Fruit fly (Drosophila melanogaster) whole organism, embryonic: ENCODE results near the gene CG8034.

Experiments
- Ada2b ChIP-seq: fragments of 200-800 bp; sonication (Bioruptor generic); IDR thresholded peaks from 2 replicates; pipeline ENCODE4 v1.3.6; 2022; ENCODE audit warnings: missing biosample characterization, missing genetic modification characterization
- Adf1 ChIP-seq: fragments of 200-800 bp; sonication (Bioruptor generic); IDR thresholded peaks from 2 replicates; pipeline ENCODE4 v1.3.6; 2022; ENCODE audit warnings: missing biosample characterization, missing genetic modification characterization
- Asciz ChIP-seq: fragments of 200-800 bp; sonication (Bioruptor generic); optimal IDR thresholded peaks from 2 replicates; lab custom pipeline; 2017; ENCODE audit warnings: missing biosample characterization, mild to moderate bottlenecking, missing genetic modification characterization, missing genetic modification reagents
- Atf-2 ChIP-seq: fragments of 200-800 bp; sonication (Bioruptor generic); optimal IDR thresholded peaks from 2 replicates; lab custom pipeline; 2016; ENCODE audit warnings: missing biosample characterization, missing genetic modification characterization
- B-H1 ChIP-seq: fragments of 200-800 bp; sonication (Bioruptor generic); IDR thresholded peaks from 3 replicates; pipeline ENCODE4 v1.3.6; 2022; ENCODE audit warnings: missing biosample characterization, missing genetic modification characterization
- CG10267 ChIP-seq: fragments of 200-800 bp; sonication (Bioruptor generic); optimal IDR thresholded peaks from 2 replicates; lab custom pipeline; 2018; ENCODE audit warnings: missing biosample characterization, mild to moderate bottlenecking, missing genetic modification characterization, moderate library complexity
- CG11085 ChIP-seq: fragments of 200-800 bp; sonication (Bioruptor generic); IDR thresholded peaks from 2 replicates; pipeline ENCODE4 v1.3.6; 2022; ENCODE audit warnings: missing biosample characterization, missing genetic modification characterization
- CG11456 ChIP-seq: fragments of 200-800 bp; sonication (Bioruptor generic); IDR thresholded peaks from 3 replicates; pipeline ENCODE4 v1.3.6; 2022; ENCODE audit warnings: missing biosample characterization, missing genetic modification characterization
- CG11723 ChIP-seq: fragments of 200-800 bp; sonication (Bioruptor generic); optimal IDR thresholded peaks from 2 replicates; lab custom pipeline; 2017; ENCODE audit warnings: missing biosample characterization, mild to moderate bottlenecking, missing genetic modification characterization
- CG12071 ChIP-seq: fragments of 200-800 bp; sonication (Bioruptor generic); optimal IDR thresholded peaks from 3 replicates; lab custom pipeline; 2018; ENCODE audit warnings: missing biosample characterization, mild to moderate bottlenecking, missing genetic modification characterization
- CG1792 ChIP-seq: fragments of 200-800 bp; sonication (Bioruptor generic); optimal IDR thresholded peaks from 2 replicates; lab custom pipeline; 2016; ENCODE audit warnings: missing biosample characterization, missing genetic modification characterization
- CG2712 ChIP-seq: fragments of 200-800 bp; optimal IDR thresholded peaks from 3 replicates; lab custom pipeline; 2019; ENCODE audit warnings: missing biosample characterization, mild to moderate bottlenecking, missing genetic modification characterization, moderate library complexity
- CG30403 ChIP-seq: fragments of 200-800 bp; sonication (Bioruptor generic); optimal IDR thresholded peaks from 3 replicates; lab custom pipeline; 2016; ENCODE audit warnings: missing biosample characterization, missing genetic modification characterization
- CG31388 ChIP-seq: fragments of 200-800 bp; sonication (Bioruptor generic); optimal IDR thresholded peaks from 2 replicates; lab custom pipeline; 2016; ENCODE audit warnings: missing biosample characterization, missing genetic modification characterization
- CG4707 ChIP-seq: fragments of 200-800 bp; sonication (Bioruptor generic); optimal IDR thresholded peaks from 2 replicates; lab custom pipeline; 2018; ENCODE audit warnings: missing biosample characterization, mild to moderate bottlenecking, missing genetic modification characterization, moderate library complexity
- CG6654 ChIP-seq: fragments of 200-800 bp; sonication (Bioruptor generic); optimal IDR thresholded peaks from 2 replicates; lab custom pipeline; 2017; ENCODE audit warnings: missing biosample characterization, mild to moderate bottlenecking, missing genetic modification characterization
- CG7839 ChIP-seq: fragments of 200-800 bp; sonication (Bioruptor generic); optimal IDR thresholded peaks from 3 replicates; lab custom pipeline; 2018; ENCODE audit warnings: missing biosample characterization, mild to moderate bottlenecking, missing genetic modification characterization, moderate library complexity
- CG8944 ChIP-seq: fragments of 200-800 bp; sonication (Bioruptor generic); optimal IDR thresholded peaks from 3 replicates; lab custom pipeline; 2016; ENCODE audit warnings: missing biosample characterization, missing genetic modification characterization
- CG9609 ChIP-seq: fragments of 200-800 bp; sonication (Bioruptor generic); optimal IDR thresholded peaks from 3 replicates; lab custom pipeline; 2016; ENCODE audit warnings: missing biosample characterization, missing genetic modification characterization
- CrebB ChIP-seq: fragments of 200-800 bp; sonication (Bioruptor generic); optimal IDR thresholded peaks from 3 replicates; lab custom pipeline; 2018; ENCODE audit warnings: missing biosample characterization, mild to moderate bottlenecking, missing genetic modification characterization
- Dad ChIP-seq: fragments of 200-800 bp; sonication (Bioruptor generic); optimal IDR thresholded peaks from 3 replicates; lab custom pipeline; 2016; ENCODE audit warnings: missing biosample characterization, missing genetic modification characterization
- ERR ChIP-seq: fragments of 200-800 bp; sonication (Bioruptor generic); optimal IDR thresholded peaks from 2 replicates; lab custom pipeline; 2016; ENCODE audit warnings: missing biosample characterization, missing genetic modification characterization
- Hr51 ChIP-seq, 2 experiments: fragments of 200-800 bp; sonication (Bioruptor generic); optimal IDR thresholded peaks; 2 replicates in 1 of 2; 3 replicates in 1 of 2; lab custom pipeline; 2016 to 2018; ENCODE audit warnings: missing biosample characterization in 2 of 2, missing genetic modification characterization in 2 of 2, mild to moderate bottlenecking in 1 of 2, moderate library complexity in 1 of 2
- MESR4 ChIP-seq: fragments of 200-800 bp; sonication (Bioruptor generic); optimal IDR thresholded peaks from 2 replicates; lab custom pipeline; 2018; ENCODE audit warnings: missing biosample characterization, mild to moderate bottlenecking, missing genetic modification characterization, moderate library complexity
- Meics ChIP-seq: fragments of 200-800 bp; sonication (Bioruptor generic); optimal IDR thresholded peaks from 2 replicates; lab custom pipeline; 2017; ENCODE audit warnings: missing biosample characterization, mild to moderate bottlenecking, missing genetic modification characterization
- Mrtf ChIP-seq: fragments of 200-800 bp; sonication (Bioruptor generic); IDR thresholded peaks from 3 replicates; pipeline ENCODE4 v1.3.6; 2022; ENCODE audit warnings: missing biosample characterization, missing genetic modification characterization
- NC2α ChIP-seq: fragments of 200-800 bp; sonication (Bioruptor generic); optimal IDR thresholded peaks from 2 replicates; lab custom pipeline; 2016; ENCODE audit warnings: missing biosample characterization, missing genetic modification characterization
- Six4 ChIP-seq: fragments of 200-800 bp; sonication (Bioruptor generic); optimal IDR thresholded peaks from 2 replicates; lab custom pipeline; 2016; ENCODE audit warnings: missing biosample characterization, missing genetic modification characterization
- abd-A ChIP-seq: fragments of 200-800 bp; sonication (Bioruptor generic); optimal IDR thresholded peaks from 3 replicates; lab custom pipeline; 2019; ENCODE audit warnings: missing biosample characterization, mild to moderate bottlenecking, missing genetic modification characterization, moderate library complexity
- bowl ChIP-seq: fragments of 200-800 bp; sonication (Bioruptor generic); IDR thresholded peaks from 2 replicates; pipeline ENCODE4 v1.3.6; 2022; ENCODE audit warnings: missing biosample characterization, missing genetic modification characterization
- cad ChIP-seq: fragments of >200 bp; optimal IDR thresholded peaks from 2 replicates; lab custom pipeline; 2017; ENCODE audit warnings: missing biosample characterization, missing genetic modification characterization
- cwo ChIP-seq: fragments of 200-800 bp; sonication (Bioruptor generic); optimal IDR thresholded peaks from 3 replicates; lab custom pipeline; 2017; ENCODE audit warnings: missing biosample characterization, missing genetic modification characterization, mild to moderate bottlenecking, moderate library complexity, missing genetic modification reagents
- danr ChIP-seq: fragments of 200-800 bp; sonication (Bioruptor generic); IDR thresholded peaks from 2 replicates; pipeline ENCODE4 v1.3.6; 2022; ENCODE audit warnings: missing biosample characterization, missing genetic modification characterization
- exex ChIP-seq: fragments of 200-800 bp; sonication (Bioruptor generic); optimal IDR thresholded peaks from 4 replicates; lab custom pipeline; 2018; ENCODE audit warnings: missing biosample characterization, mild to moderate bottlenecking, missing genetic modification characterization, moderate library complexity
- fru ChIP-seq: fragments of >200 bp; optimal IDR thresholded peaks from 2 replicates; lab custom pipeline; 2017
- grn ChIP-seq: fragments of 200-800 bp; sonication (Bioruptor generic); optimal IDR thresholded peaks from 3 replicates; lab custom pipeline; 2017; ENCODE audit warnings: missing biosample characterization, missing genetic modification characterization
- jigr1 ChIP-seq: fragments of 200-800 bp; sonication (Bioruptor generic); IDR thresholded peaks from 3 replicates; pipeline ENCODE4 v1.3.6; 2022; ENCODE audit warnings: missing biosample characterization, missing genetic modification characterization
- klu ChIP-seq: fragments of 200-800 bp; sonication (Bioruptor generic); IDR thresholded peaks from 2 replicates; pipeline ENCODE4 v1.3.6; 2022; ENCODE audit warnings: missing biosample characterization, missing genetic modification characterization
- nerfin-2 ChIP-seq: fragments of 200-800 bp; sonication (Bioruptor generic); IDR thresholded peaks from 2 replicates; pipeline ENCODE4 v1.3.6; 2022; ENCODE audit warnings: missing biosample characterization, missing genetic modification characterization; ENCODE audit not compliant: partially characterized antibody
- org-1 ChIP-seq: fragments of 200-800 bp; sonication (Bioruptor generic); optimal IDR thresholded peaks from 2 replicates; lab custom pipeline; 2017; ENCODE audit warnings: missing biosample characterization, missing genetic modification characterization
- otp ChIP-seq: fragments of 200-800 bp; sonication (Bioruptor generic); IDR thresholded peaks from 3 replicates; pipeline ENCODE4, ENCODE4 v1.3.6; 2022; ENCODE audit warnings: missing biosample characterization, missing genetic modification characterization
- pb ChIP-seq: fragments of 200-800 bp; sonication (Bioruptor generic); optimal IDR thresholded peaks from 3 replicates; lab custom pipeline; 2016; ENCODE audit warnings: missing biosample characterization, missing genetic modification characterization
- salm ChIP-seq: fragments of 200-800 bp; sonication (Bioruptor generic); optimal IDR thresholded peaks from 2 replicates; lab custom pipeline; 2018; ENCODE audit warnings: missing biosample characterization, mild to moderate bottlenecking, missing genetic modification characterization
- schlank ChIP-seq: fragments of 200-800 bp; sonication (Bioruptor generic); optimal IDR thresholded peaks from 2 replicates; lab custom pipeline; 2018; ENCODE audit warnings: missing biosample characterization, mild to moderate bottlenecking, missing genetic modification characterization
- sim ChIP-seq: fragments of 200-800 bp; sonication (Bioruptor generic); IDR thresholded peaks from 2 replicates; pipeline ENCODE4 v1.3.6; 2022; ENCODE audit warnings: missing biosample characterization, missing genetic modification characterization
- sna ChIP-seq: fragments of 200-800 bp; sonication (Bioruptor generic); IDR thresholded peaks from 2 replicates; pipeline ENCODE4 v1.3.6; 2022; ENCODE audit warnings: missing biosample characterization, missing genetic modification characterization; ENCODE audit not compliant: partially characterized antibody
- sqz ChIP-seq: fragments of 200-800 bp; sonication (Bioruptor generic); optimal IDR thresholded peaks from 3 replicates; lab custom pipeline; 2018; ENCODE audit warnings: missing biosample characterization, mild to moderate bottlenecking, missing genetic modification characterization
- tgo ChIP-seq: fragments of 200-800 bp; sonication (Bioruptor generic); IDR thresholded peaks from 3 replicates; pipeline ENCODE4 v1.3.6; 2022; ENCODE audit warnings: missing biosample characterization, missing genetic modification characterization
- tx ChIP-seq: fragments of 200-800 bp; sonication (Bioruptor generic); optimal IDR thresholded peaks from 2 replicates; lab custom pipeline; 2016; ENCODE audit warnings: missing biosample characterization, missing genetic modification characterization
- yki ChIP-seq: fragments of >200 bp; optimal IDR thresholded peaks from 3 replicates; lab custom pipeline; 2018

CG8034 gene

DNA sequence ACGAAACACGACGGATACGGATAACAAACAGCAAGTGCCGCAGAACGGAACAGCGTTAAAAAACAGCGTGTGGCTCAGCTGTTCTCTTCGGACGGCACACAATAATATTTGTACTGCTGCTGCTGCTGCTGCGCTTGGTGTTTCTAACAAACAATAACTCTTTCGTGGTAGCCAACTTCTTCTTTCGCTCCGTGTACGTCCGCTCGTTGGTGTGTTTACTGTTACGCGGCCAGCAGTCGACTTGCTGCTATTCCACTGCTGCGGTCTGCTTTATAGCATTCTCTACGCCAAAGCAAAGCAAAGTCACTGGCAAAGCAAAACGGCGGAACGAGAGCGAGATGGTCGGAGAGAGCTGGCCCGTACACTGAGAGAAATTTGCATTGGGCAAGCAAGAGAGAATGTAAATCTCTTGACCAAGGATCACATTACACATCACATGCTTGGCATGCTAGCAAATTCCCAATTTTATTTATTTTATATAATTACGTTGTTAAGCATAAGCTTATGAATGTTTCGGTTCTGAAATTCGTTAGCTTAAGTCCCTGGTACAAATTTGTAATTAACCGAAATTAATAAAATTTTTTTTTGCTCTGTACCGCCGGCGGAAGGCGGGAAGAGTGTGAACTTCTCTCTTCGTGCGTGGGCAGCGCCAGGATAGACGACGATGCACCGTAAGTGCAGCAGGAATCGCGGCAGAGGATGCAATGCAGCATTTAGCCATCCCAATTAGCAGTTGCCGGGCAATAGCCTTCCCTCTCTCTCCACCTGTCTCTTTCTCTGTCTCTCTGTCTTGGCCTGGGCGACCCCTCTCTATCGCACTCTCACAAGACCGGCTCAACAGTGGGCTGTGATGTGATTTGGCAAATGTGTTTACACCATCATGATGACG lies 24.1 kb upstream of the CG8034 start, which contains the start of gene out (continued):
- TF ChIP-seq klu (peak; percentile 91), sna (GFP tag; lab: Robert Waterston, UW) (no peak), danr (GFP tag; lab: Robert Waterston, UW) (peak; percentile 91), CG1792 (GFP tag; lab: Kevin White, UChicago) (peak; percentile 56), Dad (GFP tag; lab: Kevin White, UChicago) (peak; percentile 78), bowl (peak; percentile 87), sqz (GFP tag; lab: Kevin White, UChicago) (peak; percentile 88), pb (peak; percentile 72), Hr51 (GFP tag; optimal IDR thresholded peaks at IDR 0.05; lab: Kevin White, UChicago) (peak; percentile 86 to 93), tgo (GFP tag; lab: Robert Waterston, UW) (peak; percentile 93), exex (tag; lab: Kevin White, UChicago) (peak; percentile 69), Mrtf (GFP tag; lab: Robert Waterston, UW) (peak; percentile 92), Adf1 (GFP tag; lab: Robert Waterston, UW) (peak; percentile 78), MESR4 (GFP tag; lab: Kevin White, UChicago) (no peak), CG10267 (peak; percentile 88), nerfin-2 (GFP tag; lab: Robert Waterston, UW) (no peak), Atf-2 (peak; percentile 80), otp (GFP tag; lab: Robert Waterston, UW) (peak; percentile 85), Ada2b (GFP tag; lab: Robert Waterston, UW) (peak; percentile 91), CG11085 (GFP tag; lab: Robert Waterston, UW) (peak; percentile 89), org-1 (GFP tag; lab: Kevin White, UChicago) (peak; percentile 93), yki (lab: Kevin White, UChicago) (peak; percentile 24), NC2α (GFP tag; lab: Kevin White, UChicago) (peak; percentile 63), CG30403 (GFP tag; lab: Kevin White, UChicago) (peak; percentile 96), CG11456 (GFP tag; lab: Robert Waterston, UW) (peak; percentile 91), CG4707 (GFP tag; lab: Kevin White, UChicago) (peak; percentile 81), tx (GFP tag; lab: Kevin White, UChicago) (peak; percentile 65), sim (GFP tag; lab: Robert Waterston, UW) (peak; percentile 76), cad (no peak), cwo (GFP tag; lab: Kevin White, UChicago) (peak; percentile 88), CG12071 (GFP tag; lab: Kevin White, UChicago) (peak; percentile 86), abd-A (tag; lab: Kevin White, UChicago) (peak; percentile 32), B-H1 (GFP tag; lab: Robert Waterston, UW) (peak; percentile 91), CG9609 (GFP tag; lab: Kevin White, UChicago) (peak; percentile 77), CG7839 (tag; lab: Kevin White, UChicago) (peak; percentile 96), fru (no peak), ERR (GFP tag; lab: Kevin White, UChicago) (peak; percentile 70), salm (peak; percentile 92), Six4 (GFP tag; lab: Kevin White, UChicago) (peak; percentile 90), CrebB (tag; lab: Kevin White, UChicago) (peak; percentile 86), Meics (peak; percentile 95), CG11723 (GFP tag; lab: Kevin White, UChicago) (peak; percentile 94), Asciz (GFP tag; lab: Kevin White, UChicago) (peak; percentile 89), CG31388 (GFP tag; lab: Kevin White, UChicago) (peak; percentile 67), CG8944 (GFP tag; lab: Kevin White, UChicago) (peak; percentile 78), CG6654 (GFP tag; lab: Kevin White, UChicago) (peak; percentile 85), grn (peak; percentile 28), CG2712 (tag; lab: Kevin White, UChicago) (peak; percentile 96), schlank (tag; lab: Kevin White, UChicago) (peak; percentile 89), jigr1 (GFP tag; lab: Robert Waterston, UW) (peak; percentile 92)
